Worm (Caenorhabditis elegans) whole organism, young adult: ENCODE data around the gene his-59.

Experiments
- B0035.1 ChIP-seq: sonication (generic microtip); optimal IDR thresholded peaks from 2 replicates; lab custom pipeline; 2016; ENCODE audit warnings: missing genetic modification characterization, mild to moderate bottlenecking, missing compliant biosample characterization, missing genotype, missing genetic modification reagents
- B0261.1 ChIP-seq: sonication (generic microtip); optimal IDR thresholded peaks from 2 replicates; lab custom pipeline; 2016; ENCODE audit warnings: mild to moderate bottlenecking, missing genetic modification characterization, moderate library complexity, missing compliant biosample characterization
- D2030.7 ChIP-seq: fragments of 200-800 bp; sonication (Bioruptor generic); IDR thresholded peaks from 2 replicates; pipeline ENCODE4 v1.3.6; 2022; ENCODE audit warnings: missing genetic modification reagents, missing genetic modification characterization, missing compliant biosample characterization
- F49E8.2 ChIP-seq: sonication (generic microtip); optimal IDR thresholded peaks from 3 replicates; lab custom pipeline; 2017; ENCODE audit warnings: missing genetic modification characterization, mild to moderate bottlenecking, missing compliant biosample characterization, antibody characterized with exemption, moderate library complexity; ENCODE audit not compliant: insufficient read depth
- F52B5.7 ChIP-seq: sonication (generic microtip); optimal IDR thresholded peaks from 2 replicates; lab custom pipeline; 2016; ENCODE audit warnings: mild to moderate bottlenecking, missing genetic modification characterization, missing compliant biosample characterization
- K12H6.12 ChIP-seq: fragments of 200-800 bp; sonication (Bioruptor generic); optimal IDR thresholded peaks from 2 replicates; lab custom pipeline; 2018; ENCODE audit warnings: mild to moderate bottlenecking, missing genetic modification characterization, missing compliant biosample characterization
- T26A5.8 ChIP-seq: sonication (generic microtip); optimal IDR thresholded peaks from 2 replicates; lab custom pipeline; 2016; ENCODE audit warnings: missing genetic modification characterization, missing compliant biosample characterization
- Y53F4B.3 ChIP-seq: fragments of 200-800 bp; sonication (Bioruptor generic); IDR thresholded peaks from 2 replicates; pipeline ENCODE4 v1.3.6; 2022; ENCODE audit warnings: missing genetic modification reagents, missing genetic modification characterization, missing compliant biosample characterization
- Y67H2A.10 ChIP-seq: fragments of 200-800 bp; sonication (Bioruptor generic); conservative IDR thresholded peaks from 2 replicates; pipeline ENCODE4 v1.3.6; 2022; ENCODE audit warnings: missing genetic modification reagents, missing genetic modification characterization, missing compliant biosample characterization
- Y79H2A.3 ChIP-seq: fragments of 200-800 bp; sonication (Bioruptor generic); conservative IDR thresholded peaks from 2 replicates; pipeline ENCODE4 v1.3.6; 2022; ENCODE audit warnings: missing genetic modification reagents, missing genetic modification characterization, missing compliant biosample characterization
- ZK185.1 ChIP-seq: sonication (generic microtip); optimal IDR thresholded peaks from 2 replicates; lab custom pipeline; 2016; ENCODE audit warnings: mild to moderate bottlenecking, missing genetic modification characterization, missing compliant biosample characterization; ENCODE audit not compliant: poor library complexity, severe bottlenecking
- akir-1 ChIP-seq: fragments of 200-800 bp; sonication (Bioruptor generic); optimal IDR thresholded peaks from 2 replicates; lab custom pipeline; 2018; ENCODE audit warnings: mild to moderate bottlenecking, missing genetic modification characterization, moderate library complexity, missing compliant biosample characterization
- ama-1 ChIP-seq, 3 experiments: fragments of 150-350 bp in 1 of 3; sonication (generic microtip) in 2 of 3; optimal IDR thresholded peaks; 2 replicates each; lab custom pipeline; 2014 to 2018; ENCODE audit warnings: missing biosample characterization in 2 of 3, missing genetic modification characterization in 2 of 3, missing genetic modification reagents in 2 of 3
- aptf-2 ChIP-seq: fragments of 200-800 bp; sonication (Bioruptor generic); conservative IDR thresholded peaks from 2 replicates; pipeline ENCODE4 v1.3.6; 2022; ENCODE audit warnings: missing genetic modification reagents, missing genetic modification characterization, missing compliant biosample characterization
- athp-1 ChIP-seq: sonication (generic microtip); optimal IDR thresholded peaks from 2 replicates; lab custom pipeline; 2017; ENCODE audit warnings: mild to moderate bottlenecking, missing genetic modification characterization, missing compliant biosample characterization
- attf-5 ChIP-seq: fragments of 200-800 bp; sonication (Bioruptor generic); optimal IDR thresholded peaks from 2 replicates; lab custom pipeline; 2018; ENCODE audit warnings: mild to moderate bottlenecking, missing genetic modification characterization, missing compliant biosample characterization
- ceh-27 ChIP-seq: fragments of 200-800 bp; sonication (Bioruptor generic); optimal IDR thresholded peaks from 2 replicates; lab custom pipeline; 2018; ENCODE audit warnings: mild to moderate bottlenecking, missing genetic modification characterization, moderate library complexity, missing compliant biosample characterization
- ceh-58 ChIP-seq: fragments of 200-800 bp; sonication (Bioruptor generic); IDR thresholded peaks from 2 replicates; pipeline ENCODE4 v1.3.6; 2022; ENCODE audit warnings: missing genetic modification characterization, missing compliant biosample characterization
- die-1 ChIP-seq: sonication (generic microtip); optimal IDR thresholded peaks from 2 replicates; lab custom pipeline; 2016; ENCODE audit warnings: missing genotype, mild to moderate bottlenecking, missing genetic modification characterization, missing compliant biosample characterization
- dpl-1 ChIP-seq: fragments of 150-350 bp; optimal IDR thresholded peaks from 2 replicates; lab custom pipeline; 2014; ENCODE audit warnings: missing biosample characterization, missing genetic modification reagents, missing genetic modification characterization
- ekl-4 ChIP-seq: fragments of 200-800 bp; sonication (Bioruptor generic); IDR thresholded peaks from 2 replicates; pipeline ENCODE4 v1.3.6; 2022; ENCODE audit warnings: missing genetic modification reagents, missing genetic modification characterization, missing compliant biosample characterization
- gei-17 ChIP-seq: fragments of 200-800 bp; sonication (Bioruptor generic); optimal IDR thresholded peaks from 2 replicates; lab custom pipeline; 2018; ENCODE audit warnings: mild to moderate bottlenecking, missing genetic modification characterization, missing compliant biosample characterization
- him-1 ChIP-seq: sonication (generic microtip); optimal IDR thresholded peaks from 2 replicates; lab custom pipeline; 2016; ENCODE audit warnings: missing genotype, missing genetic modification reagents, missing genetic modification characterization, missing compliant biosample characterization
- hmg-1.2 ChIP-seq: fragments of 200-800 bp; sonication (Bioruptor generic); IDR thresholded peaks from 2 replicates; pipeline ENCODE4 v1.3.6; 2022; ENCODE audit warnings: missing genetic modification reagents, missing genetic modification characterization, missing compliant biosample characterization
- lin-26 ChIP-seq: fragments of 200-800 bp; sonication (Bioruptor generic); IDR thresholded peaks from 2 replicates; pipeline ENCODE4 v1.3.6; 2022; ENCODE audit warnings: missing genetic modification reagents, missing genetic modification characterization, missing compliant biosample characterization
- madf-3 ChIP-seq: fragments of 200-800 bp; sonication (Bioruptor generic); IDR thresholded peaks from 2 replicates; pipeline ENCODE4 v1.3.6; 2022; ENCODE audit warnings: missing genetic modification reagents, missing genetic modification characterization, missing compliant biosample characterization
- mes-4 ChIP-seq: sonication (generic microtip); optimal IDR thresholded peaks from 2 replicates; lab custom pipeline; 2016; ENCODE audit warnings: missing genotype, missing genetic modification characterization, missing compliant biosample characterization
- mxl-1 ChIP-seq: sonication (generic microtip); optimal IDR thresholded peaks from 2 replicates; lab custom pipeline; 2016; ENCODE audit warnings: missing genetic modification characterization, missing compliant biosample characterization
- nfya-1 ChIP-seq: sonication (generic microtip); optimal IDR thresholded peaks from 2 replicates; lab custom pipeline; 2017; ENCODE audit warnings: antibody characterized with exemption, missing compliant biosample characterization, missing genetic modification characterization, borderline replicate concordance; ENCODE audit not compliant: insufficient read depth
- nhr-80 ChIP-seq: sonication (generic microtip); optimal IDR thresholded peaks from 2 replicates; lab custom pipeline; 2016; ENCODE audit warnings: missing genetic modification characterization, missing compliant biosample characterization
- nhr-90 ChIP-seq: sonication (generic microtip); optimal IDR thresholded peaks from 2 replicates; lab custom pipeline; 2016; ENCODE audit warnings: missing genotype, mild to moderate bottlenecking, missing genetic modification characterization, missing compliant biosample characterization
- pbrm-1 ChIP-seq: fragments of 200-800 bp; sonication (Bioruptor generic); IDR thresholded peaks from 2 replicates; pipeline ENCODE4 v1.3.6; 2022; ENCODE audit warnings: missing genetic modification reagents, missing genetic modification characterization, missing compliant biosample characterization
- pha-4 ChIP-seq: fragments of 150-350 bp; sonication (generic microtip); optimal IDR thresholded peaks from 2 replicates; lab custom pipeline; 2014; ENCODE audit warnings: missing biosample characterization, missing genetic modification reagents, missing genetic modification characterization
- rec-8 ChIP-seq, 2 experiments: sonication (generic microtip); optimal IDR thresholded peaks; 2 replicates each; lab custom pipeline; 2016; ENCODE audit warnings: mild to moderate bottlenecking in 2 of 2, missing genetic modification characterization in 2 of 2, missing genetic modification reagents in 2 of 2, missing genotype in 2 of 2, missing biosample characterization in 1 of 2, missing compliant biosample characterization in 1 of 2, moderate library complexity in 1 of 2
- rpc-1 ChIP-seq, 2 experiments: fragments of 150-350 bp in 1 of 2; sonication (generic microtip) in 1 of 2; optimal IDR thresholded peaks; 2 replicates each; lab custom pipeline; 2014 to 2018; ENCODE audit warnings: missing biosample characterization in 1 of 2, missing genetic modification characterization in 1 of 2, missing genetic modification reagents in 1 of 2, missing genotype in 1 of 2
- snpc-1.1 ChIP-seq: sonication (generic microtip); optimal IDR thresholded peaks from 2 replicates; lab custom pipeline; 2017; ENCODE audit warnings: missing genetic modification characterization, mild to moderate bottlenecking, missing compliant biosample characterization, antibody characterized with exemption, moderate library complexity, missing genotype, missing genetic modification reagents; ENCODE audit not compliant: insufficient read depth
- snpc-3.4 ChIP-seq: sonication (generic microtip); optimal IDR thresholded peaks from 2 replicates; lab custom pipeline; 2017; ENCODE audit warnings: missing genetic modification characterization, mild to moderate bottlenecking, missing compliant biosample characterization, antibody characterized with exemption, moderate library complexity, missing genotype, missing genetic modification reagents
- snpc-4 ChIP-seq, 5 experiments: fragments of 150-350 bp in 1 of 5; sonication (generic microtip) in 4 of 5; optimal IDR thresholded peaks; 2 replicates each; lab custom pipeline; 2014 to 2018; ENCODE audit warnings: missing genetic modification characterization in 5 of 5, missing biosample characterization in 3 of 5, antibody characterized with exemption in 2 of 5, mild to moderate bottlenecking in 2 of 5, missing compliant biosample characterization in 2 of 5, missing genotype in 2 of 5, moderate library complexity in 2 of 5, missing genetic modification reagents in 1 of 5
- tbp1 ChIP-seq: fragments of 200-800 bp; sonication (Bioruptor generic); optimal IDR thresholded peaks from 2 replicates; lab custom pipeline; 2018; ENCODE audit warnings: mild to moderate bottlenecking, missing genetic modification characterization, missing compliant biosample characterization
- ztf-18 ChIP-seq: sonication (generic microtip); optimal IDR thresholded peaks from 2 replicates; lab custom pipeline; 2016; ENCODE audit warnings: missing genotype, mild to moderate bottlenecking, missing genetic modification characterization, missing compliant biosample characterization
- ztf-26 ChIP-seq: sonication (generic microtip); optimal IDR thresholded peaks from 2 replicates; lab custom pipeline; 2017; ENCODE audit warnings: missing genetic modification characterization, missing compliant biosample characterization

The his-59 gene

DNA sequence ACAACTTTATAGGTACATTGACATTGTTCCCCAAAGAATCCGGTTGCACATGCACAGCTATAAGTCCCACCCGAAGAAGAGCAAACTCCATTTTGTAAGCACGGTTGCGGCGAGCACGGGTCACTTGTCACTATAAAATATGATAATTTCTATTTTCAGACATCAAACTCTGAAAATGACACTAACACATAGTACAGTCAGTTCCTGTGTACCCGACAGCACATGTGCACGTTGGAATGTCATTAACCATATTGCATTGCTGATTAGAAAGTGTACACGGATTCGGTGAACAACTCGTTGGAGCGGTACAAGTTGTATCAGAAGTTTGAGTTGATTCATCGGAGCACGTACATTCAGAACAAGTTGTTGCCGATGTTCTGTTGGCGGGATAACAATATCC lies 9.2 kb downstream of the his-59 start:
- no peak for TF ChIP-seq T26A5.8 (tag; lab: Kevin White, UChicago)
- peak; percentile 86 for TF ChIP-seq nhr-80 (tag; lab: Kevin White, UChicago)
- TF ChIP-seq gei-17 = no peak

DNA sequence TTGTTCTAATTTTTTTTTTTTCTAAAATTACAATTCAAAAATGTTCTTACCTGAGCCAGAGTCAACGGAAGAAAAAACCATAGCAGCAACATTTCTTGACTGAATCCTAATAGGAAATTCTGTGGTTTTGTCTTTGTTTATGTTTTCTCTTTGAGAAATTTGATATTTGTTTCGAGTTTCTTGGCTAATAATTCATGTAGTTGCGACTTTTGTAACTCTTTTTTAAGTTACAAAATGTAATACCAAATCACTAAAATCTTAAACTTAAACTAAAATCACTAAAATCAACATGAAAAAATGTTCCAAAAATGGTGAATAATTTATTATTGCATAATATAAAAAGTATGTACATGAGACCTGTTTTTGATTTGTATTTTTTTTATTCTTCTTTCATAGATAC lies 9.7 kb downstream of the his-59 start, which contains the start of gene egas-4:
Gene egas-4, minus strand, starts transcription at position 101 of the 400 bp plus-strand sequence.
- no peak for TF ChIP-seq dpl-1
- TF ChIP-seq ama-1 (optimal IDR thresholded peaks at IDR 0.05; lab: Kevin White, UChicago) = no peak
- TF ChIP-seq ama-1 (GFP tag; optimal IDR thresholded peaks at IDR 0.05; lab: Kevin White, UChicago) = no peak
- no peak for TF ChIP-seq F52B5.7
- no peak for TF ChIP-seq akir-1 (GFP tag; lab: Kevin White, UChicago)
- no peak for TF ChIP-seq pbrm-1 (GFP tag; lab: Robert Waterston, UW)

DNA sequence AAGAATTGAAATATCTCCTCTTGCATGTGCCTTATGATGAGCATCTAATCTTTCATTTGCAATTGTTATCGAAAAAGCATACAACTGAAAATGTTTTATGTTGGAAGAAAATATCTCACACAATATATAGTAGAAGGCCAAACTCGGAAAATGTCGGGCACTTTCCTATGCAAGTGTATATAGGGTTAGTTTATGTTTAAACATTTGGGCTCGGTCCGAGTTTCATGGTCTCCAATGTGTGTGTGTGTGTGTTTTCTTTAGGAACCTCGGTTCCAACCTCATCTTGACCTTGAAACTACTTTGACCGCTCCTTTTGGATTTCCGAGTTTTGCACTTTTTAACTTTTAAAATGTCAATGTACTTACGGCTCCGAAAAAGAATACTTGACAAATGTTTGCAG lies 11.3 kb downstream of the his-59 start:
- TF ChIP-seq aptf-2 (no peak), Y53F4B.3 (no peak), hmg-1.2 (peak; percentile 81), ceh-27 (GFP tag; lab: Kevin White, UChicago) (no peak), rec-8 (tag; optimal IDR thresholded peaks at IDR 0.05; lab: Kevin White, UChicago) (peak in 1 of 2 experiments; percentile 12), die-1 (tag; lab: Kevin White, UChicago) (peak; percentile 68), rpc-1 (optimal IDR thresholded peaks at IDR 0.05; lab: Kevin White, UChicago) (peak; percentile 62), rpc-1 (tag; optimal IDR thresholded peaks at IDR 0.05; lab: Kevin White, UChicago) (peak; percentile 82), madf-3 (GFP tag; lab: Robert Waterston, UW) (no peak), K12H6.12 (no peak), tbp1 (GFP tag; lab: Kevin White, UChicago) (peak; percentile 83), ZK185.1 (tag; lab: Kevin White, UChicago) (peak; percentile 7), B0261.1 (tag; lab: Kevin White, UChicago) (peak; percentile 51), him-1 (tag; lab: Kevin White, UChicago) (peak; percentile 46), ekl-4 (GFP tag; lab: Robert Waterston, UW) (no peak), pha-4 (tag; lab: Kevin White, UChicago) (no peak), mes-4 (tag; lab: Kevin White, UChicago) (peak; percentile 10), ztf-26 (tag; lab: Kevin White, UChicago) (no peak), D2030.7 (GFP tag; lab: Robert Waterston, UW) (no peak), nhr-90 (tag; lab: Kevin White, UChicago) (peak; percentile 47), snpc-1.1 (tag; lab: Kevin White, UChicago) (peak; percentile 91), ceh-58 (no peak), Y67H2A.10 (GFP tag; lab: Robert Waterston, UW) (no peak), lin-26 (peak; percentile 91), F49E8.2 (tag; lab: Kevin White, UChicago) (no peak), mxl-1 (tag; lab: Kevin White, UChicago) (peak; percentile 14), snpc-4 (GFP tag; optimal IDR thresholded peaks at IDR 0.05; lab: Kevin White, UChicago) (peak; percentile 73), snpc-4 (tag; optimal IDR thresholded peaks at IDR 0.05; lab: Kevin White, UChicago) (peak in 3 of 4 experiments; percentile 90 to 96 (median 93)), attf-5 (GFP tag; lab: Kevin White, UChicago) (peak; percentile 20), snpc-3.4 (tag; lab: Kevin White, UChicago) (peak; percentile 67), B0035.1 (tag; lab: Kevin White, UChicago) (no peak), athp-1 (tag; lab: Kevin White, UChicago) (no peak), ztf-18 (tag; lab: Kevin White, UChicago) (peak; percentile 17), Y79H2A.3 (GFP tag; lab: Robert Waterston, UW) (no peak), nfya-1 (tag; lab: Kevin White, UChicago) (no peak)
- TF ChIP-seq, all 124 proteins: peak for 17
